Worm (Caenorhabditis elegans): ENCODE results near the gene srx-110.

Gene srx-110

ce11 chrII:3688333-3688732, 21.0 kb upstream of the srx-110 start, which contains the start of gene ifas-1:
Gene ifas-1, minus strand, starts transcription at chrII:3688719.
- TF ChIP-seq fkh-6 (tag; optimal IDR thresholded peaks at IDR 0.05) (no peak), pag-3 (tag; optimal IDR thresholded peaks at IDR 0.05; ENCODE audit: borderline replicate concordance) (no peak)

ce11 chrII:3690646-3691045, 18.7 kb upstream of the srx-110 start, which contains the start of gene srx-101:
Gene srx-101, minus strand, starts transcription at chrII:3690746.
- TF ChIP-seq fkh-6 (tag; optimal IDR thresholded peaks at IDR 0.05): no peak
- TF ChIP-seq gmeb-2 (tag; optimal IDR thresholded peaks at IDR 0.05): no peak
- TF ChIP-seq ceh-6 (GFP tag; optimal IDR thresholded peaks at IDR 0.05): no peak
- TF ChIP-seq F13H6.1 (tag; optimal IDR thresholded peaks at IDR 0.05): no peak
- no peak for TF ChIP-seq pat-9 (tag; optimal IDR thresholded peaks at IDR 0.05)
- TF ChIP-seq unc-42 (tag; optimal IDR thresholded peaks at IDR 0.05): no peak
- TF ChIP-seq hlh-13 (GFP tag; optimal IDR thresholded peaks at IDR 0.05): no peak
- TF ChIP-seq ref-2 (tag; optimal IDR thresholded peaks at IDR 0.05): no peak
- TF ChIP-seq unc-86 (tag; optimal IDR thresholded peaks at IDR 0.05): no peak
- TF ChIP-seq ceh-48 (tag; optimal IDR thresholded peaks at IDR 0.05): no peak
- no peak for TF ChIP-seq tbx-2 (tag; optimal IDR thresholded peaks at IDR 0.05)
- no peak for TF ChIP-seq ceh-9 (tag; optimal IDR thresholded peaks at IDR 0.05)
- no peak for TF ChIP-seq rnt-1 (tag; optimal IDR thresholded peaks at IDR 0.05)
- TF ChIP-seq nhr-232 (tag; optimal IDR thresholded peaks at IDR 0.05): no peak
- no peak for TF ChIP-seq lin-11 (tag; optimal IDR thresholded peaks at IDR 0.05)
- TF ChIP-seq ceh-34 (tag; optimal IDR thresholded peaks at IDR 0.05): no peak
- no peak for TF ChIP-seq ceh-24 (tag; optimal IDR thresholded peaks at IDR 0.05)

DNA sequence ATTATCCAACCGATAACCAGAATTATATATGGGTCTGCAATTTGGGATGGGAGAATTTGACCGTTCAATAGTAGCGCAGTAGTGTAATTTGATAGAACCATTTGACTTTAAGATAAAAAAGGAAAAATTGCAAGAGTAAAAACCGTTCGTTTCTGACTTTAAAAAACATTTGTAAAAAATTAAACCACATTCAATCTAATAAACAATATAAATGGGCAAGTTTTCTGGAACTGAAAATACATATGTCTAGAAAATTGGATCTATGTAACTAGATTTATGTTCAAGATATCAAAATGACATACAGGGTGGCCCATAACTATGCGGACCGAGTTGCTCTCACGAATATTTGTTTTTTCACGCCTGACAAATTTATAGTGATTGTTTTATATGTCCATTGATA, 14.7 kb upstream of the srx-110 start, which contains the start of gene srx-102:
srx-102 (minus strand) TSS at position 101 of the 400 bp plus-strand sequence.
- TF ChIP-seq ceh-6 (GFP tag; optimal IDR thresholded peaks at IDR 0.05): no peak
- no peak for TF ChIP-seq mec-3 (tag; optimal IDR thresholded peaks at IDR 0.05; ENCODE audit: borderline replicate concordance)
- TF ChIP-seq ceh-14 (tag; optimal IDR thresholded peaks at IDR 0.05): no peak
- TF ChIP-seq madf-2 (tag; optimal IDR thresholded peaks at IDR 0.05): no peak
- TF ChIP-seq syd-9 (tag; optimal IDR thresholded peaks at IDR 0.05): no peak
- TF ChIP-seq ceh-31 (tag; optimal IDR thresholded peaks at IDR 0.05): no peak
- TF ChIP-seq odd-2 (tag; optimal IDR thresholded peaks at IDR 0.05): no peak
- no peak for TF ChIP-seq hlh-6 (tag; optimal IDR thresholded peaks at IDR 0.05)
- no peak for TF ChIP-seq F13H6.1 (tag; optimal IDR thresholded peaks at IDR 0.05)
- TF ChIP-seq fkh-10 (GFP tag; optimal IDR thresholded peaks at IDR 0.05): no peak
- TF ChIP-seq hlh-8 (tag; optimal IDR thresholded peaks at IDR 0.05): no peak
- no peak for TF ChIP-seq unc-42 (tag; optimal IDR thresholded peaks at IDR 0.05)
- TF ChIP-seq npax-4 (tag; optimal IDR thresholded peaks at IDR 0.05): no peak
- no peak for TF ChIP-seq elt-2 (tag; optimal IDR thresholded peaks at IDR 0.05)
- TF ChIP-seq ets-4 (tag; optimal IDR thresholded peaks at IDR 0.05): no peak
- no peak for TF ChIP-seq dmd-4 (tag; optimal IDR thresholded peaks at IDR 0.05; ENCODE audit: borderline replicate concordance)
- TF ChIP-seq hlh-30 (tag; optimal IDR thresholded peaks at IDR 0.05; ENCODE audit: insufficient read depth): no peak
- TF ChIP-seq K09A11.1 (tag; optimal IDR thresholded peaks at IDR 0.05; ENCODE audit: insufficient read depth): no peak
- no peak for TF ChIP-seq hlh-13 (GFP tag; optimal IDR thresholded peaks at IDR 0.05)
- no peak for TF ChIP-seq ceh-18 (tag; optimal IDR thresholded peaks at IDR 0.05)

DNA sequence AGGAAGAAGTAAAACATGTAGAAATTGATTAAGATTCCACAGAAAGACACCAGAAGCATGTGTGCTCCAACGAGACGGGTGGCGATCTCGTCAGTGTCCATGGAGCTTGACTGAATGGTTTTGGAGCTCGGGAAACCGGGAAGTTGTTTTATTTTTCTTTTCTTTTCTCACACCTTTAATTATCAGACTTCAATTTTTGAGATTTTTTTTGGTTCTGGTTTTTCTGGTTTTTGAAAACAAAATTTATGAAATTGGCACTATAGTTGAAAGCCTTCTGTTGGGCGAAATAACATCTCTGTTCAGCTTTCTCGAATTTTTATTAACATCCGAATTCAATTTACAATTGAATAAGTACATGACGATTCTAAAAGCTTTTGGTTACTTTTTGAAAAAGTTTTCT, 9.8 kb upstream of the srx-110 start, which contains the start of gene srx-104:
srx-104 (minus strand) TSS at position 101 of the 400 bp plus-strand sequence.
- TF ChIP-seq ceh-2 (tag; optimal IDR thresholded peaks at IDR 0.05) (no peak), sdc-2 (tag; optimal IDR thresholded peaks at IDR 0.05) (no peak), pqm-1 (tag; optimal IDR thresholded peaks at IDR 0.05) (no peak), C08G9.2 (tag; optimal IDR thresholded peaks at IDR 0.05) (no peak), hlh-15 (tag; optimal IDR thresholded peaks at IDR 0.05) (no peak), ceh-24 (tag; optimal IDR thresholded peaks at IDR 0.05) (no peak), ceh-9 (tag; optimal IDR thresholded peaks at IDR 0.05) (no peak), madf-2 (tag; optimal IDR thresholded peaks at IDR 0.05) (no peak), pha-4 (tag; optimal IDR thresholded peaks at IDR 0.05) (no peak), ceh-45 (GFP tag; IDR thresholded peaks at IDR 0.05) (no peak), ceh-30 (tag; optimal IDR thresholded peaks at IDR 0.05) (no peak), ama-1 (optimal IDR thresholded peaks at IDR 0.05) (no peak), nhr-232 (tag; optimal IDR thresholded peaks at IDR 0.05) (no peak), nhr-11 (tag; optimal IDR thresholded peaks at IDR 0.05) (no peak)
